Fruit fly (Drosophila melanogaster): ENCODE data around the gene CG17108.

The CG17108 gene

DNA sequence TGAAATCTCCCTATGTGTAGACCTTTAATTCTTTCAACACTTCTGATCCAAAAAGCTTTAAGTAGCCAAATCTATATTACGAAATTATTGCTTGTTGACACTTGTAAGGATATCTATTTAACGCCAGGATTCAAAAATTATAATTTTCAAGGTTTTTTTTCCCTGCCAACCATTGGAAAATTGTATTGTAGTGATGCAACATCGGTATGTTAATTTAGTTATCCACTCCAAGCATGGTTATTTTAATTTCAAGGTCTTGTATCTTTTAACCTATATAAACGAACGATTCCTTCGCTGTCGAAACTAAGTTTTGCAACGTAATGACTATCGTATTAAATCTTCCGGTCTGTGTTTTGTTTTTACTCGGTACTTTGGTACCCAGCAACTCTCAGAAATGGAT, 47.8 kb downstream of the CG17108 start, which contains the start of gene CG17097:
Gene CG17097 (plus strand): TSS at position 301 of the 400 bp plus-strand sequence.
- TF ChIP-seq kay (GFP tag; ENCODE audit: borderline replicate concordance): no peak
- no peak for TF ChIP-seq ovo (GFP tag; optimal IDR thresholded peaks at IDR 0.05)
- TF ChIP-seq Clk (GFP tag; optimal IDR thresholded peaks at IDR 0.05): no peak
- no peak for TF ChIP-seq Crg-1 (GFP tag; optimal IDR thresholded peaks at IDR 0.05)
- TF ChIP-seq tj (GFP tag; optimal IDR thresholded peaks at IDR 0.05): no peak
- no peak for TF ChIP-seq bab1 (GFP tag; optimal IDR thresholded peaks at IDR 0.05)
- TF ChIP-seq Mnt (GFP tag; optimal IDR thresholded peaks at IDR 0.05): no peak
- TF ChIP-seq CG12768 (GFP tag; optimal IDR thresholded peaks at IDR 0.05): no peak
- no peak for TF ChIP-seq CG14711 (tag; optimal IDR thresholded peaks at IDR 0.05)
- TF ChIP-seq cnc (optimal IDR thresholded peaks at IDR 0.05): no peak
- no peak for TF ChIP-seq CG7045 (GFP tag; optimal IDR thresholded peaks at IDR 0.05)
- no peak for TF ChIP-seq Hr96 (GFP tag; optimal IDR thresholded peaks at IDR 0.05)
- TF ChIP-seq CG7101 (tag; optimal IDR thresholded peaks at IDR 0.05): no peak
- TF ChIP-seq toe (GFP tag; optimal IDR thresholded peaks at IDR 0.05): no peak
- no peak for TF ChIP-seq cic (GFP tag; optimal IDR thresholded peaks at IDR 0.05)
- TF ChIP-seq CG1620 (GFP tag; optimal IDR thresholded peaks at IDR 0.05): no peak
- TF ChIP-seq CG33017 (tag; optimal IDR thresholded peaks at IDR 0.05): no peak

DNA sequence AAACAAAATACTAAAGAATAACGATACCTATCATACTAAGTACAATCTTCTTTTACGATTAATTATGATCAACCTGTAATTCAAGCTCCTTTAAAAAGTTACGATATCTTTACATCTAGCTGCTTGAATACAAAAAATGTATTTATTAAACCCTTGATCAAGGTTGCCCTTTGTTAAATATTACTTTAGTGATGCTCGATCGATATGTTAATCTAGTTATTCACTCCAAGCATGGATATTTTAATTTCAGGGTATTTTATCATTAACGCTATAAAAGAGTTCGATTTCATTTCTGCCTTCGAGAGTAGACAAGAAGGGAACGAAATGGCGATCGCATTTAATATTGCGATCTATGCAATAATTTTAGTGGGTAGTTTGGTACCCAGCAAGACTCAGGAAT, 50.2 kb downstream of the CG17108 start, which contains the start of gene CG18284:
Gene CG18284 (plus strand): TSS at position 301 of the 400 bp plus-strand sequence.
- TF ChIP-seq CG11617 (GFP tag; optimal IDR thresholded peaks at IDR 0.05) (no peak), CG5204 (GFP tag; optimal IDR thresholded peaks at IDR 0.05) (no peak), cic (GFP tag; optimal IDR thresholded peaks at IDR 0.05) (no peak), toe (GFP tag; optimal IDR thresholded peaks at IDR 0.05) (no peak), CG33017 (tag; optimal IDR thresholded peaks at IDR 0.05) (no peak), CG12768 (GFP tag; optimal IDR thresholded peaks at IDR 0.05) (no peak)
